Fruit fly (Drosophila melanogaster): ENCODE data around the gene msd5.

Gene msd5

dm6 chr3L:1320931-1321556 lies 11.9 kb downstream of the msd5 start:
- TF ChIP-seq gl (tag; optimal IDR thresholded peaks at IDR 0.05): peak; percentile 52
- TF ChIP-seq CG4496 (GFP tag; IDR thresholded peaks at IDR 0.05): peak; percentile 40; the same call in 1 of the 3 replicates
- no peak for TF ChIP-seq CG10348 (GFP tag; IDR thresholded peaks at IDR 0.05)
- TF ChIP-seq EcR (GFP tag; optimal IDR thresholded peaks at IDR 0.05): peak; percentile 53
- TF ChIP-seq CG12605 (GFP tag; IDR thresholded peaks at IDR 0.05): 0 out of 2 replicates have a peak, but pooled peaks have one; percentile 16
- TF ChIP-seq Pif1A (GFP tag; optimal IDR thresholded peaks at IDR 0.05): no peak
- TF ChIP-seq CG17806 (tag; optimal IDR thresholded peaks at IDR 0.05): no peak
- 0 out of 3 replicates have a peak, but pooled peaks have one; percentile 6 for TF ChIP-seq fd96Ca (GFP tag; IDR thresholded peaks at IDR 0.05)
- no peak for TF ChIP-seq CG32121 (GFP tag; IDR thresholded peaks at IDR 0.05)
- TF ChIP-seq Ets98B (GFP tag; IDR thresholded peaks at IDR 0.05): peak; percentile 18; the same call in 1 of the 2 replicates
- TF ChIP-seq Pif1B (GFP tag; optimal IDR thresholded peaks at IDR 0.05): no peak
- TF ChIP-seq CG9948 (tag; optimal IDR thresholded peaks at IDR 0.05): no peak
- no peak for TF ChIP-seq CG14655 (GFP tag; optimal IDR thresholded peaks at IDR 0.05)
- TF ChIP-seq CG8301 (tag; optimal IDR thresholded peaks at IDR 0.05): no peak
- TF ChIP-seq rn (GFP tag; IDR thresholded peaks at IDR 0.05): no peak
- no peak for TF ChIP-seq CG34367 (tag; optimal IDR thresholded peaks at IDR 0.05)
- peak; percentile 24 for TF ChIP-seq Snoo (tag; optimal IDR thresholded peaks at IDR 0.05)
- TF ChIP-seq CG15710 (tag; optimal IDR thresholded peaks at IDR 0.05): no peak
- TF ChIP-seq CG13204 (GFP tag; optimal IDR thresholded peaks at IDR 0.05): no peak
- no peak for TF ChIP-seq D1 (tag; optimal IDR thresholded peaks at IDR 0.05)
- TF ChIP-seq CG8159 (tag; optimal IDR thresholded peaks at IDR 0.05): no peak

- TF ChIP-seq CG8159 (tag; optimal IDR thresholded peaks at IDR 0.05) (peak; percentile 72), Pif1B (GFP tag; optimal IDR thresholded peaks at IDR 0.05) (peak; percentile 38), Ets98B (GFP tag; IDR thresholded peaks at IDR 0.05) (no peak), CG13204 (GFP tag; optimal IDR thresholded peaks at IDR 0.05) (no peak), CG8301 (tag; optimal IDR thresholded peaks at IDR 0.05) (peak; percentile 13), CG12605 (GFP tag; IDR thresholded peaks at IDR 0.05) (no peak), CG9948 (tag; optimal IDR thresholded peaks at IDR 0.05) (peak; percentile 30), gl (tag; optimal IDR thresholded peaks at IDR 0.05) (no peak), Snoo (tag; optimal IDR thresholded peaks at IDR 0.05) (peak; percentile 37), EcR (GFP tag; optimal IDR thresholded peaks at IDR 0.05) (no peak), CG17806 (tag; optimal IDR thresholded peaks at IDR 0.05) (peak; percentile 46), rn (GFP tag; IDR thresholded peaks at IDR 0.05) (no peak), CG34367 (tag; optimal IDR thresholded peaks at IDR 0.05) (peak; percentile 12), Pif1A (GFP tag; optimal IDR thresholded peaks at IDR 0.05) (peak; percentile 63), fd96Ca (GFP tag; IDR thresholded peaks at IDR 0.05) (peak; percentile 59; the same call in 2 of the 3 replicates), CG32121 (GFP tag; IDR thresholded peaks at IDR 0.05) (no peak), CG4496 (GFP tag; IDR thresholded peaks at IDR 0.05) (no peak), CG10348 (GFP tag; IDR thresholded peaks at IDR 0.05) (no peak), D1 (tag; optimal IDR thresholded peaks at IDR 0.05) (no peak), CG14655 (GFP tag; optimal IDR thresholded peaks at IDR 0.05) (peak; percentile 58), CG15710 (tag; optimal IDR thresholded peaks at IDR 0.05) (peak; percentile 38)
Measured at dm6 chr3L:1320230-1320930, 12.6 kb downstream of the msd5 start.

- TF ChIP-seq CG34367 (tag; optimal IDR thresholded peaks at IDR 0.05) (peak; percentile 88), CG13204 (GFP tag; optimal IDR thresholded peaks at IDR 0.05) (peak; percentile 68), CG8159 (tag; optimal IDR thresholded peaks at IDR 0.05) (peak; percentile 85), Pif1A (GFP tag; optimal IDR thresholded peaks at IDR 0.05) (peak; percentile 95), CG17806 (tag; optimal IDR thresholded peaks at IDR 0.05) (peak; percentile 92), fd96Ca (GFP tag; IDR thresholded peaks at IDR 0.05) (peak; percentile 94), Snoo (tag; optimal IDR thresholded peaks at IDR 0.05) (peak; percentile 96), Ets98B (GFP tag; IDR thresholded peaks at IDR 0.05) (peak; percentile 93), CG4496 (GFP tag; IDR thresholded peaks at IDR 0.05) (peak; percentile 96), CG9948 (tag; optimal IDR thresholded peaks at IDR 0.05) (peak; percentile 94), CG15710 (tag; optimal IDR thresholded peaks at IDR 0.05) (peak; percentile 79), Pif1B (GFP tag; optimal IDR thresholded peaks at IDR 0.05) (peak; percentile 97), CG8301 (tag; optimal IDR thresholded peaks at IDR 0.05) (peak; percentile 97), CG10348 (GFP tag; IDR thresholded peaks at IDR 0.05) (no peak), gl (tag; optimal IDR thresholded peaks at IDR 0.05) (peak; percentile 79), CG12605 (GFP tag; IDR thresholded peaks at IDR 0.05) (peak; percentile 91), D1 (tag; optimal IDR thresholded peaks at IDR 0.05) (no peak), rn (GFP tag; IDR thresholded peaks at IDR 0.05) (peak; percentile 83), EcR (GFP tag; optimal IDR thresholded peaks at IDR 0.05) (peak; percentile 8), CG14655 (GFP tag; optimal IDR thresholded peaks at IDR 0.05) (peak; percentile 97), CG32121 (GFP tag; IDR thresholded peaks at IDR 0.05) (peak; percentile 84)
Measured at dm6 chr3L:1319097-1319725, 13.7 kb downstream of the msd5 start.

dm6 chr3L:1318241-1318640 lies 14.7 kb downstream of the msd5 start, which contains the start of gene Myo61F:
TSS of gene Myo61F (plus strand) at chr3L:1318480.
- TF ChIP-seq Pif1B (GFP tag; optimal IDR thresholded peaks at IDR 0.05): no peak
- TF ChIP-seq CG4496 (GFP tag; IDR thresholded peaks at IDR 0.05): 0 out of 3 replicates have a peak, but pooled peaks have one; percentile 36
